Worm (Caenorhabditis elegans) whole organism, young adult: ENCODE data around the gene R05G6.9.

Source experiments
- F52B5.7 ChIP-seq: sonication (generic microtip); optimal IDR thresholded peaks from 2 replicates; lab custom pipeline; 2016; ENCODE audit warnings: mild to moderate bottlenecking, missing genetic modification characterization, missing compliant biosample characterization
- Y79H2A.3 ChIP-seq: fragments of 200-800 bp; sonication (Bioruptor generic); conservative IDR thresholded peaks from 2 replicates; pipeline ENCODE4 v1.3.6; 2022; ENCODE audit warnings: missing genetic modification reagents, missing genetic modification characterization, missing compliant biosample characterization
- ama-1 ChIP-seq, 3 experiments: fragments of 150-350 bp in 1 of 3; sonication (generic microtip) in 2 of 3; optimal IDR thresholded peaks; 2 replicates each; lab custom pipeline; 2014 to 2018; ENCODE audit warnings: missing biosample characterization in 2 of 3, missing genetic modification characterization in 2 of 3, missing genetic modification reagents in 2 of 3
- ceh-91 ChIP-seq: fragments of 200-800 bp; sonication (Bioruptor generic); IDR thresholded peaks from 2 replicates; pipeline ENCODE4 v1.3.6; 2022; ENCODE audit warnings: missing genetic modification reagents, missing genetic modification characterization, missing compliant biosample characterization
- ekl-4 ChIP-seq: fragments of 200-800 bp; sonication (Bioruptor generic); IDR thresholded peaks from 2 replicates; pipeline ENCODE4 v1.3.6; 2022; ENCODE audit warnings: missing genetic modification reagents, missing genetic modification characterization, missing compliant biosample characterization
- lag-1 ChIP-seq: fragments of 200-800 bp; sonication (Bioruptor generic); IDR thresholded peaks from 2 replicates; pipeline ENCODE4 v1.3.6; 2022; ENCODE audit warnings: missing genetic modification reagents, missing genetic modification characterization, missing compliant biosample characterization
- lin-40 ChIP-seq: sonication (generic microtip); optimal IDR thresholded peaks from 2 replicates; lab custom pipeline; 2016; ENCODE audit warnings: missing genetic modification characterization, mild to moderate bottlenecking, missing compliant biosample characterization, missing genotype, missing genetic modification reagents
- mxl-1 ChIP-seq: sonication (generic microtip); optimal IDR thresholded peaks from 2 replicates; lab custom pipeline; 2016; ENCODE audit warnings: missing genetic modification characterization, missing compliant biosample characterization
- nhr-80 ChIP-seq: sonication (generic microtip); optimal IDR thresholded peaks from 2 replicates; lab custom pipeline; 2016; ENCODE audit warnings: missing genetic modification characterization, missing compliant biosample characterization
- ztf-3 ChIP-seq: fragments of 200-800 bp; sonication (Bioruptor generic); optimal IDR thresholded peaks from 2 replicates; lab custom pipeline; 2018; ENCODE audit warnings: mild to moderate bottlenecking, missing genetic modification characterization, missing compliant biosample characterization

- no peak for TF ChIP-seq ama-1 (optimal IDR thresholded peaks at IDR 0.05; lab: Kevin White, UChicago)
- no peak for TF ChIP-seq ama-1 (GFP tag; optimal IDR thresholded peaks at IDR 0.05; lab: Kevin White, UChicago)
- no peak for TF ChIP-seq lag-1 (GFP tag; lab: Robert Waterston, UW)
- no peak for TF ChIP-seq Y79H2A.3 (GFP tag; lab: Robert Waterston, UW)
- TF ChIP-seq nhr-80: no peak
- no peak for TF ChIP-seq lin-40
- TF ChIP-seq mxl-1 (tag; lab: Kevin White, UChicago): no peak
- TF ChIP-seq ekl-4 (GFP tag; lab: Robert Waterston, UW): no peak
- no peak for TF ChIP-seq F52B5.7
- TF ChIP-seq ztf-3: no peak
- no peak for TF ChIP-seq ceh-91
These were observed 9.4 kb downstream of the R05G6.9 start for ce11 chrIV:7506711-7507110.
